Worm (Caenorhabditis elegans): Measurements from ENCODE around the gene idpc-5.

DNA sequence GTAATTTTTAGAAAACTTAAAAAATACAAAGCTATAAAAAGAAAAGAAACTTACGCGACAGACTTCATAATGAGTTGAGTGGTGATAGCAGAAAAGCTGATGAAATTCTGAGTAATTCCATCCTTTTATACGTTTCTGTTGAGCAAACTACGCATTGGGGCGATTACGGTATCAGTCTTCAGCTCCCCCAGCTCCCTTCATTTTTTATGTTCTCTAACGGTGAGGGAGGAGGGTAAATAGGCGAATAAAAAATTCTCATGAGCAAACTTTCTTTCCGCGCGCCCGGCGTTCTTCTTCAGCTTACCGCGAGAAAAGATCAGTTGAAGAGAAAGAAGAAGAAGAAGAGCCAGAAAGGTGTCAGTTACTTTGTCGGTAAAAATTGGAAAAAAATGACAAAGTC, 3.8 kb downstream of the idpc-5 start, which contains the start of gene idpc-7:
- TF ChIP-seq nhr-12 (tag; optimal IDR thresholded peaks at IDR 0.05) (no peak), lin-13 (GFP tag; optimal IDR thresholded peaks at IDR 0.05) (no peak), lin-39 (tag; optimal IDR thresholded peaks at IDR 0.05) (no peak)
